Worm (Caenorhabditis elegans) whole organism, late embryonic: ENCODE data around the gene fbxa-189.

Source experiments
- C08G9.2 ChIP-seq: sonication (generic microtip); optimal IDR thresholded peaks from 2 replicates; lab custom pipeline; 2016; ENCODE audit warnings: mild to moderate bottlenecking, missing genetic modification characterization, moderate library complexity, missing compliant biosample characterization
- C38D4.7 ChIP-seq: fragments of 200-800 bp; sonication (Bioruptor generic); optimal IDR thresholded peaks from 2 replicates; lab custom pipeline; 2018; ENCODE audit warnings: mild to moderate bottlenecking, missing genetic modification characterization, moderate library complexity, missing compliant biosample characterization
- K09A11.1 ChIP-seq: sonication (generic microtip); optimal IDR thresholded peaks from 2 replicates; lab custom pipeline; 2017; ENCODE audit warnings: antibody characterized with exemption, mild to moderate bottlenecking, missing genetic modification characterization, missing compliant biosample characterization; ENCODE audit not compliant: insufficient read depth
- Y22D7AL.16 ChIP-seq: sonication (generic microtip); optimal IDR thresholded peaks from 2 replicates; lab custom pipeline; 2016; ENCODE audit warnings: missing genetic modification characterization, missing compliant biosample characterization
- ahr-1 ChIP-seq: sonication (generic microtip); optimal IDR thresholded peaks from 2 replicates; lab custom pipeline; 2016; ENCODE audit warnings: missing genetic modification characterization, missing compliant biosample characterization
- ama-1 ChIP-seq: fragments of 150-350 bp; optimal IDR thresholded peaks from 2 replicates; lab custom pipeline; 2014
- ceh-18 ChIP-seq: sonication (generic microtip); optimal IDR thresholded peaks from 2 replicates; lab custom pipeline; 2016; ENCODE audit warnings: missing genetic modification characterization, missing compliant biosample characterization
- ceh-22 ChIP-seq: sonication (generic microtip); optimal IDR thresholded peaks from 2 replicates; lab custom pipeline; 2017; ENCODE audit warnings: missing biosample characterization, missing genetic modification characterization
- ceh-24 ChIP-seq: sonication (generic microtip); optimal IDR thresholded peaks from 2 replicates; lab custom pipeline; 2016; ENCODE audit warnings: mild to moderate bottlenecking, missing genetic modification characterization, missing compliant biosample characterization
- ceh-31 ChIP-seq: sonication (generic microtip); optimal IDR thresholded peaks from 2 replicates; lab custom pipeline; 2016; ENCODE audit warnings: missing genetic modification characterization, missing compliant biosample characterization
- ceh-45 ChIP-seq: fragments of 200-800 bp; sonication (Bioruptor generic); IDR thresholded peaks from 2 replicates; pipeline ENCODE4 v1.3.6; 2022; ENCODE audit warnings: missing genetic modification reagents, missing genetic modification characterization, missing compliant biosample characterization
- ceh-6 ChIP-seq: fragments of 200-800 bp; sonication (Bioruptor generic); optimal IDR thresholded peaks from 2 replicates; lab custom pipeline; 2018; ENCODE audit warnings: mild to moderate bottlenecking, missing genetic modification characterization, missing compliant biosample characterization
- ceh-9 ChIP-seq: sonication (generic microtip); optimal IDR thresholded peaks from 2 replicates; lab custom pipeline; 2016; ENCODE audit warnings: mild to moderate bottlenecking, missing genetic modification characterization, inconsistent platforms, missing compliant biosample characterization
- dve-1 ChIP-seq: sonication (generic microtip); optimal IDR thresholded peaks from 2 replicates; lab custom pipeline; 2017; ENCODE audit warnings: antibody characterized with exemption, mild to moderate bottlenecking, missing genetic modification characterization, missing compliant biosample characterization
- elt-2 ChIP-seq: sonication (generic microtip); optimal IDR thresholded peaks from 2 replicates; lab custom pipeline; 2016; ENCODE audit warnings: missing genetic modification reagents, missing genetic modification characterization, missing compliant biosample characterization
- ets-4 ChIP-seq: sonication (generic microtip); optimal IDR thresholded peaks from 2 replicates; lab custom pipeline; 2016; ENCODE audit warnings: missing genetic modification characterization, missing compliant biosample characterization
- fax-1 ChIP-seq: sonication (generic microtip); optimal IDR thresholded peaks from 2 replicates; lab custom pipeline; 2016; ENCODE audit warnings: missing genotype, missing genetic modification characterization, missing compliant biosample characterization
- fkh-10 ChIP-seq: fragments of 150-350 bp; optimal IDR thresholded peaks from 2 replicates; lab custom pipeline; 2014; ENCODE audit warnings: missing biosample characterization, missing genetic modification reagents, missing genetic modification characterization
- fkh-6 ChIP-seq: sonication (generic microtip); optimal IDR thresholded peaks from 2 replicates; lab custom pipeline; 2016; ENCODE audit warnings: missing genetic modification characterization, missing compliant biosample characterization
- gmeb-2 ChIP-seq: sonication (generic microtip); optimal IDR thresholded peaks from 2 replicates; lab custom pipeline; 2016; ENCODE audit warnings: missing genetic modification characterization, inconsistent platforms, missing compliant biosample characterization
- hlh-13 ChIP-seq: fragments of 200-800 bp; sonication (Bioruptor generic); optimal IDR thresholded peaks from 2 replicates; lab custom pipeline; 2018; ENCODE audit warnings: mild to moderate bottlenecking, missing genetic modification characterization, missing compliant biosample characterization
- hlh-15 ChIP-seq: sonication (generic microtip); optimal IDR thresholded peaks from 2 replicates; lab custom pipeline; 2016; ENCODE audit warnings: missing genetic modification characterization, missing compliant biosample characterization
- hlh-30 ChIP-seq: sonication (generic microtip); optimal IDR thresholded peaks from 2 replicates; lab custom pipeline; 2017; ENCODE audit warnings: antibody characterized with exemption, missing genetic modification characterization, missing compliant biosample characterization; ENCODE audit not compliant: insufficient read depth
- lin-11 ChIP-seq: fragments of 200-800 bp; sonication (Bioruptor generic); optimal IDR thresholded peaks from 2 replicates; lab custom pipeline; 2018; ENCODE audit warnings: mild to moderate bottlenecking, missing genetic modification characterization, missing compliant biosample characterization
- mec-3 ChIP-seq: sonication (generic microtip); optimal IDR thresholded peaks from 2 replicates; lab custom pipeline; 2016; ENCODE audit warnings: borderline replicate concordance, missing genetic modification characterization, missing compliant biosample characterization
- nfya-1 ChIP-seq: sonication (generic microtip); optimal IDR thresholded peaks from 2 replicates; lab custom pipeline; 2017; ENCODE audit warnings: missing genetic modification characterization, mild to moderate bottlenecking, missing compliant biosample characterization, antibody characterized with exemption, moderate library complexity
- nhr-232 ChIP-seq: sonication (generic microtip); optimal IDR thresholded peaks from 2 replicates; lab custom pipeline; 2016; ENCODE audit warnings: missing genetic modification characterization, missing compliant biosample characterization
- pat-9 ChIP-seq: fragments of 200-800 bp; sonication (Bioruptor generic); optimal IDR thresholded peaks from 2 replicates; lab custom pipeline; 2018; ENCODE audit warnings: mild to moderate bottlenecking, missing genetic modification characterization, moderate library complexity, missing compliant biosample characterization
- pax-1 ChIP-seq: fragments of 150-350 bp; optimal IDR thresholded peaks from 2 replicates; lab custom pipeline; 2014; ENCODE audit warnings: missing biosample characterization, missing genetic modification characterization
- pros-1 ChIP-seq: fragments of 150-350 bp; optimal IDR thresholded peaks from 2 replicates; lab custom pipeline; 2014; ENCODE audit warnings: missing biosample characterization, missing genetic modification reagents, missing genetic modification characterization
- ref-2 ChIP-seq: sonication (generic microtip); optimal IDR thresholded peaks from 2 replicates; lab custom pipeline; 2016; ENCODE audit warnings: missing genetic modification characterization, missing compliant biosample characterization
- rnt-1 ChIP-seq: sonication (generic microtip); optimal IDR thresholded peaks from 2 replicates; lab custom pipeline; 2016; ENCODE audit warnings: missing genetic modification characterization, missing compliant biosample characterization
- tbx-7 ChIP-seq: sonication (generic microtip); optimal IDR thresholded peaks from 2 replicates; lab custom pipeline; 2016; ENCODE audit warnings: missing genotype, missing genetic modification characterization, missing compliant biosample characterization
- ttx-3 ChIP-seq: sonication (generic microtip); optimal IDR thresholded peaks from 2 replicates; lab custom pipeline; 2016; ENCODE audit warnings: missing genetic modification reagents, missing genetic modification characterization, missing compliant biosample characterization
- unc-3 ChIP-seq, 2 experiments: fragments of 200-800 bp in 1 of 2; sonication (Bioruptor generic) in 1 of 2; sonication (generic microtip) in 1 of 2; conservative IDR thresholded peaks in 1 of 2; optimal IDR thresholded peaks in 1 of 2; 2 replicates each; pipeline versions ENCODE4 v1.3.6 to Lab custom; 2016 to 2022; ENCODE audit warnings: missing compliant biosample characterization in 2 of 2, missing genetic modification characterization in 2 of 2, missing genetic modification reagents in 1 of 2
- unc-42 ChIP-seq: sonication (generic microtip); optimal IDR thresholded peaks from 2 replicates; lab custom pipeline; 2016; ENCODE audit warnings: missing genotype, missing genetic modification characterization, missing compliant biosample characterization
- zip-5 ChIP-seq: sonication (generic microtip); optimal IDR thresholded peaks from 2 replicates; lab custom pipeline; 2016; ENCODE audit warnings: missing genetic modification characterization, missing compliant biosample characterization
- ztf-16 ChIP-seq: sonication (generic microtip); optimal IDR thresholded peaks from 2 replicates; lab custom pipeline; 2017; ENCODE audit warnings: missing genetic modification characterization, missing compliant biosample characterization

The fbxa-189 gene

ce11 chrV:17315063-17315462 lies 30.0 kb upstream of the fbxa-189 start, which contains the start of gene F31E9.6:
Gene F31E9.6 (minus strand): TSS chrV:17315153.
- no peak for TF ChIP-seq tbx-7
- TF ChIP-seq pros-1 (tag; lab: Kevin White, UChicago), result no peak

DNA sequence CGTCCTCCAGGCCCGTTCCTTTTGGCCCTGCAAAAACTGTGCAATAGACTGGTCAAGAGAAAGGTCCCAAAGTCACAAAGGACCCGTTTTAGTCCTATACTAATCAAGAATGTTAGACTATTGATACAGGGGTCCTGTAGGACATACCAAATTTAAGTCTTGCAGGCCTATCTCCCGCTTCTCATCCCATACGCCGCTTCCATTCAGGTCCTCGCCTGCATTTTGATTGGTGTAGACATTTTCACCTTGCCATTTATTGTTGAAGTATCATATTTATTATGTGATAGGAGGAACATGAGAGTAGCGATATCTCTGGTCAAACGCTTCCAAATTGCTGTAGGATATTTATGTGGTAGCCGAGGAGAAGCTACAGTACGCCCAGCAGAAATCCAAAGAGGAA lies 27.7 kb upstream of the fbxa-189 start:
- no peak for TF ChIP-seq ceh-45 (GFP tag; lab: Robert Waterston, UW)
- no peak for TF ChIP-seq ama-1 (lab: Kevin White, UChicago)
- no peak for TF ChIP-seq ceh-22 (tag; lab: Kevin White, UChicago)
- TF ChIP-seq K09A11.1 (tag; lab: Kevin White, UChicago), result no peak
- TF ChIP-seq C38D4.7 (GFP tag; lab: Kevin White, UChicago), result no peak
- no peak for TF ChIP-seq ttx-3 (tag; lab: Kevin White, UChicago)
- no peak for TF ChIP-seq hlh-30
- TF ChIP-seq tbx-7, result no peak
- TF ChIP-seq ceh-31 (tag; lab: Kevin White, UChicago), result no peak
- TF ChIP-seq gmeb-2 (tag; lab: Kevin White, UChicago), result no peak
- no peak for TF ChIP-seq C08G9.2 (tag; lab: Kevin White, UChicago)
- no peak for TF ChIP-seq ceh-6 (GFP tag; lab: Kevin White, UChicago)
- no peak for TF ChIP-seq pax-1 (tag; lab: Kevin White, UChicago)
- TF ChIP-seq unc-42 (tag; lab: Kevin White, UChicago), result no peak
- TF ChIP-seq nfya-1, result no peak
- TF ChIP-seq pat-9, result no peak
- TF ChIP-seq Y22D7AL.16 (tag; lab: Kevin White, UChicago), result no peak
- no peak for TF ChIP-seq mec-3
- TF ChIP-seq hlh-15 (tag; lab: Kevin White, UChicago), result no peak
- no peak for TF ChIP-seq fkh-10 (GFP tag; lab: Kevin White, UChicago)

ce11 chrV:17317786-17318185 lies 27.2 kb upstream of the fbxa-189 start, which contains the start of gene srz-58:
Gene srz-58 (plus strand): TSS chrV:17318147.
- TF ChIP-seq lin-11 (tag; lab: Kevin White, UChicago) (no peak), hlh-13 (GFP tag; lab: Kevin White, UChicago) (no peak), ceh-22 (tag; lab: Kevin White, UChicago) (no peak), ref-2 (no peak), ceh-18 (tag; lab: Kevin White, UChicago) (no peak), C08G9.2 (tag; lab: Kevin White, UChicago) (no peak)

DNA sequence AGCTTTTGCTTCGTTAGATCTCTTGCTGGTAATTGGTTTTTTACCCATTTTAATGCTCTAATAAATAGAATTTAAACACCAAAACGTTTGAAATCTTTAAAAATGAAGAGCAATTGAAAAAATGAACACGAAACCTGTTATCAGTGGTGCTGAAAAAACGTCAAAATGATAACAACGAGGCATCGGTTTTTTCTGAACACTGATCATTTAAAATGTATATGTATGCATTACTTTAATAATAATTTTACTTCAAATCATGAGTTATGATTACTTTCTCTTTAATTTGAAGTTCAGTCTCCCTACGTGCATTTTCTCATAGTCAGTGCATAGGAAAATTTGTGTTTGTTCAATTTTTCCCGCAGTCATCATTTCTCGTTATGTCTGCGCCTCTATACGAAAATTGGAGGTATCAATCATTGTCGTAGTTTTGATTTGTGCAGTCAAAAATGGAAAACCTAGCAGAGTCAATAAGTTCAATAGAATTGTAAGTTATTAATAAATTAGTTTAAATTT lies 22.6 kb upstream of the fbxa-189 start, which contains the start of gene F31E9.3:
F31E9.3 (plus strand) TSS at position 194 of the 513 bp plus-strand sequence.
- no peak for TF ChIP-seq ets-4 (tag; lab: Kevin White, UChicago)
- TF ChIP-seq ztf-16 (tag; lab: Kevin White, UChicago), result no peak
- no peak for TF ChIP-seq fax-1
- TF ChIP-seq nfya-1, result no peak
- no peak for TF ChIP-seq ceh-24 (tag; lab: Kevin White, UChicago)
- TF ChIP-seq unc-3 (GFP tag; conservative IDR thresholded peaks at IDR 0.05; lab: Robert Waterston, UW), result no peak
- no peak for TF ChIP-seq unc-3 (tag; optimal IDR thresholded peaks at IDR 0.05; lab: Kevin White, UChicago)
- no peak for TF ChIP-seq ceh-6 (GFP tag; lab: Kevin White, UChicago)
- no peak for TF ChIP-seq ceh-31 (tag; lab: Kevin White, UChicago)
- TF ChIP-seq tbx-7, result no peak
- TF ChIP-seq hlh-15 (tag; lab: Kevin White, UChicago), result no peak
- TF ChIP-seq pat-9, result no peak

DNA sequence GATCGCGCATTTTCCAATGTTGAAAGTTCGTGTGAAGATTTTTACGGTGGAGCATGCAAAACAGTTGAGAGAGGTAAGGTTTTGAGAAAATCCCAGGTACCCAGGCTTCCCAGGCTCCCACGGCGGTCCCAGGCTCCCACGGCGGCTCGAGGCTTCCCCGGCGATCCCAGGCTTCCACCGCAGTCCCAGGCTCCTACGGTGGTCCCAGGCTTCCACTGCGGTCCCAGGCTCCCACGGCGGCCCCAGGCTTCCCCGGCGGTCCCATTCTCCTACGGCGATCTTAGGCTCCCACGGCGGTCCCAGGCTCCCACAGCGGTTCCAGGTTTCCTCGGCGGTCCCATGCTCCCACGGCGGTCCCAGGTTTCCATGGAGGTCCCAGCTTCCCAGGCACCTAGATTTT lies 21.1 kb upstream of the fbxa-189 start:
- TF ChIP-seq C38D4.7 (GFP tag; lab: Kevin White, UChicago), result no peak
- TF ChIP-seq unc-42 (tag; lab: Kevin White, UChicago), result no peak
- no peak for TF ChIP-seq ceh-18 (tag; lab: Kevin White, UChicago)
- no peak for TF ChIP-seq fax-1

DNA sequence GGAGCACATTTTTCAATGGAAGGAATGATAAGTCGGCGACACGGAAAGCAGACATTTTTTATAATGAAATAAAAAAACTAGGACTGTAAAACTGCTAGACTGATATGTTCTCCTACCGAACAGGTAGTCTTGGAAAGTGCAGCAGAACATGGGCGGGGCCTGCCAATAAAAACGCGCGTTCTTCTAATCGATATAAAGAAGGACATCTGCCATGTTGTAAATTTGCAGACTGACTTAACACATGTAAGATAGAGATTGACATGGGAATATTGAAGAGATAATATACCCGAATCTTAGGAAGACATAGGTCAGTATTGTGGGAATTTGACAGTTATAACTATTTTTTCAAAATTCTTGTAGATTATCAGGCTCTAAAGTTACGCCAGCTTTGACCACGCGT lies 17.1 kb upstream of the fbxa-189 start, which contains the start of gene sdz-16:
sdz-16 (minus strand) TSS at position 101 of the 400 bp plus-strand sequence.
- TF ChIP-seq C38D4.7 (GFP tag; lab: Kevin White, UChicago) (no peak), unc-3 (GFP tag; conservative IDR thresholded peaks at IDR 0.05; lab: Robert Waterston, UW) (no peak), unc-3 (tag; optimal IDR thresholded peaks at IDR 0.05; lab: Kevin White, UChicago) (no peak), ceh-9 (tag; lab: Kevin White, UChicago) (no peak), fkh-6 (tag; lab: Kevin White, UChicago) (no peak), rnt-1 (tag; lab: Kevin White, UChicago) (no peak), dve-1 (tag; lab: Kevin White, UChicago) (no peak), elt-2 (tag; lab: Kevin White, UChicago) (no peak), ceh-45 (GFP tag; lab: Robert Waterston, UW) (no peak), hlh-13 (GFP tag; lab: Kevin White, UChicago) (no peak), zip-5 (tag; lab: Kevin White, UChicago) (no peak), ahr-1 (no peak), nfya-1 (no peak), nhr-232 (tag; lab: Kevin White, UChicago) (no peak)
